Worm (Caenorhabditis elegans): Measurements from ENCODE around the gene C28D4.4.
"Not testable (repeated sequence)": the region's sequence is repeated elsewhere in the genome, so short reads cannot be mapped to it uniquely, and the experiment has no call there.

The C28D4.4 gene

ce11 chrIV:9748342-9748741, 3.5 kb upstream of the C28D4.4 start, which contains the start of gene C28D4.8:
Gene C28D4.8 (minus strand): TSS chrIV:9748442.
- TF ChIP-seq hmbx-1 (tag; optimal IDR thresholded peaks at IDR 0.05): no peak

DNA sequence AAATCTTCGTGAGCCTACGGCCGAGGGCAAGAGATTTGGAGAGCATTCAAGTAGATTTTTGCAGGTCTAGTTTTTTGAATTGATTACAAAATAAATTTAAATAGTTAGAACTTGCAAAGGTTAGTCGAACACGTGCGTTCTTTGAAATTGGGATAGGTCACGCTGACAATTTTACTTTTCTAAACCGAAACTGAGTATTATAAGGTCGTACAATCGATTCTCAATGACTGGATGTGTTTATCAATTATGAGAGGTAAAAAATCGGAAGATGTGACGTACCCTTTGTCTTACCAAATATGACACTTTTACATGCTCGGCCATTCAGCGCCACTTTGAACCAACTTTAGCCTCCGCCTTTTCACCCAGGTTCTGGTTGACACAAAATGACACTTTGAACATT, 2.0 kb upstream of the C28D4.4 start, which contains the start of gene C28D4.5:
Gene C28D4.5, minus strand, starts transcription at position 101 of the 400 bp plus-strand sequence.
- TF ChIP-seq hmg-4 (GFP tag; optimal IDR thresholded peaks at IDR 0.05) (no peak), ceh-36 (tag; optimal IDR thresholded peaks at IDR 0.05) (no peak), scrt-1 (GFP tag; IDR thresholded peaks at IDR 0.05) (no peak), F13C5.2 (tag; optimal IDR thresholded peaks at IDR 0.05) (no peak), B0310.2 (tag; optimal IDR thresholded peaks at IDR 0.05) (no peak), tbx-37 (GFP tag; conservative IDR thresholded peaks at IDR 0.05) (no peak)

DNA sequence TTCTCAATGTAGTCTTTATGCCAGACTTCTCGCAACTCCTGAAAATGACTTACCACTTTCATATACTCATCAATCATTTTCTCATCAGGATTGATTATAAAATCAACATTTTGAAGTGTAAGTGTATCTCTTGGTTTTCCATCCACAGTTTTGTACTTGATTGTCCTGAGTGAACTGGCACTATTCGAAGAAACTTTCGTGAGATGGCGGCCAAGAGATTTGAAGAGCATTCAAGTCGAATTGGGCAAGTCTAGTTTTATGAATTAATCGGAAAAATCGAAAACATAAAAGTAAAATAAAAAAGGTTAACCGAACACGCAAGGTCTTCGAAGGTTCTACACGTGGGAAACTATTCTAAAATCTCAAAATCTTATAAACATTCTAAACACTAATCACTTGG, 1.9 kb downstream of the C28D4.4 start, which contains the start of gene C28D4.7:
Gene C28D4.7, minus strand, starts transcription at position 265 of the 400 bp plus-strand sequence.
- TF ChIP-seq B0310.2 (tag; optimal IDR thresholded peaks at IDR 0.05) (no peak), flt-1 (GFP tag; IDR thresholded peaks at IDR 0.05) (no peak), aly-1 (tag; optimal IDR thresholded peaks at IDR 0.05) (no peak), hmg-4 (GFP tag; optimal IDR thresholded peaks at IDR 0.05) (no peak), ama-1 (optimal IDR thresholded peaks at IDR 0.05) (no peak), sea-1 (GFP tag; conservative IDR thresholded peaks at IDR 0.05) (no peak), F13C5.2 (tag; optimal IDR thresholded peaks at IDR 0.05) (no peak), ceh-13 (GFP tag; optimal IDR thresholded peaks at IDR 0.05) (no peak), scrt-1 (GFP tag; IDR thresholded peaks at IDR 0.05) (no peak), ceh-36 (tag; optimal IDR thresholded peaks at IDR 0.05) (no peak)

DNA sequence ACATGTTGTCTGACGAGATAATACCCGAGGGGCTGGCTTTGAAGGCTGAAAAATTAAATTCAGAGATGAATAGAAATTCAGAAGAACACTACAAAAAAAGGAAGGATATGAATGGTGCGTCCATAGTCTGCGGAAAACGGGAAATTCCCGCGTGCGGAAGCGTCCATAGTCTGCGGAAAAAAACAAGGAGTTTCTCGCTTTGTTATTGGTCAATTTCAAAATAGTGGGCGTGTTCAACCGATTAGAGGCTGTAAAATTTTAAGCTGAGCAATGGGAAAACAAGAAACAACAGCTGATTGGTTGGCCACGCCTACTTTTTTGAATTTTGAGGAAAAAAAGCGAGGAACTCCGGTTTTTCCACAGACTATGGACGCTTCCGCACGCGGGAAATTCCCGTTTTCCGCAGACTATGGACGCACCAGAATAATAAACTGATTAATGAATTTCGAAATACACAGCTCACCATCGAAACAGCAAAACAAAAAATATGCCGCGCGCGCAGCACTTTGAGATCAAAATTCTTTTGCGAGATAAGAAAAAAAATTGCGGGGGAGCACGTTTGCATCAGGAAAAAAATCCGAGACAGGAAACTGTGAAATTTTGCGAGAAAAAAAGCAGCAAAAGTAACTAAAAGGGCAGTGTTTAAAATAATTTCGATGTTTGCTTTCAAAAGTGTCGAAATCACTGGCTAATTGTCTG, 3.8 kb downstream of the C28D4.4 start, which contains the start of gene gln-6:
Gene gln-6, minus strand, starts transcription at position 51 of the 699 bp plus-strand sequence.
- not testable (repeated sequence) for TF ChIP-seq hnd-1 (tag; optimal IDR thresholded peaks at IDR 0.05); ets-7 (tag; optimal IDR thresholded peaks at IDR 0.05); flt-1 (GFP tag; IDR thresholded peaks at IDR 0.05)

DNA sequence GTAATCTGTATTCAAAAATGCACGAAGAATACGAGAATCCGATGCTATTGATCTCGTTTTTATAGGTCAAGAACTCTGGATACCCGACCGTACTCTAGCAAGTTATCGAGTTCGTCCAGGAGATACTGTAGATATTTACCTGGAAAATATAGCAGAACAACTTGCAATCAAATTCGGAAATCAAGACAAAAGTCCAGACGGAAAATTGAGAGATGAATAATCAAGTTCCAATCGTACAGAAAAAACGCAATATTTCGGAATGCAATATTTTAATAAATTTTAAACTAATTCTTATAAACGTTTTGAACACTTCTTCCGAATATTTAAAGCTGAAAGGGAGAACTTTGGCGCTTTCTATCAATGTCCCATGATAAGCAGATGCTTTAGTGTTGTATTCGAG, 5.8 kb downstream of the C28D4.4 start:
- no peak for TF ChIP-seq flt-1 (GFP tag; IDR thresholded peaks at IDR 0.05)
- TF ChIP-seq ets-7 (tag; optimal IDR thresholded peaks at IDR 0.05): no peak
- no peak for TF ChIP-seq B0310.2 (tag; optimal IDR thresholded peaks at IDR 0.05)
- TF ChIP-seq tbx-11 (GFP tag; IDR thresholded peaks at IDR 0.05): no peak
- TF ChIP-seq sea-1 (GFP tag; conservative IDR thresholded peaks at IDR 0.05): no peak
- TF ChIP-seq scrt-1 (GFP tag; IDR thresholded peaks at IDR 0.05): no peak

- TF ChIP-seq flt-1 (GFP tag; IDR thresholded peaks at IDR 0.05) (no peak), sea-1 (GFP tag; conservative IDR thresholded peaks at IDR 0.05) (no peak), scrt-1 (GFP tag; IDR thresholded peaks at IDR 0.05) (no peak), ceh-13 (GFP tag; optimal IDR thresholded peaks at IDR 0.05) (no peak), pes-1 (GFP tag; IDR thresholded peaks at IDR 0.05) (no peak), ceh-36 (tag; optimal IDR thresholded peaks at IDR 0.05) (no peak), hmbx-1 (tag; optimal IDR thresholded peaks at IDR 0.05) (no peak), ama-1 (optimal IDR thresholded peaks at IDR 0.05) (no peak), hmg-4 (GFP tag; optimal IDR thresholded peaks at IDR 0.05) (no peak), tra-4 (tag; optimal IDR thresholded peaks at IDR 0.05) (no peak), aly-1 (tag; optimal IDR thresholded peaks at IDR 0.05) (no peak), B0310.2 (tag; optimal IDR thresholded peaks at IDR 0.05) (no peak), tbx-37 (GFP tag; conservative IDR thresholded peaks at IDR 0.05) (no peak), F13C5.2 (tag; optimal IDR thresholded peaks at IDR 0.05) (no peak)
Measured at ce11 chrIV:9738194-9738593, 6.6 kb downstream of the C28D4.4 start, which contains the start of gene C28D4.10. Gene C28D4.10 (plus strand): TSS chrIV:9738494.

DNA sequence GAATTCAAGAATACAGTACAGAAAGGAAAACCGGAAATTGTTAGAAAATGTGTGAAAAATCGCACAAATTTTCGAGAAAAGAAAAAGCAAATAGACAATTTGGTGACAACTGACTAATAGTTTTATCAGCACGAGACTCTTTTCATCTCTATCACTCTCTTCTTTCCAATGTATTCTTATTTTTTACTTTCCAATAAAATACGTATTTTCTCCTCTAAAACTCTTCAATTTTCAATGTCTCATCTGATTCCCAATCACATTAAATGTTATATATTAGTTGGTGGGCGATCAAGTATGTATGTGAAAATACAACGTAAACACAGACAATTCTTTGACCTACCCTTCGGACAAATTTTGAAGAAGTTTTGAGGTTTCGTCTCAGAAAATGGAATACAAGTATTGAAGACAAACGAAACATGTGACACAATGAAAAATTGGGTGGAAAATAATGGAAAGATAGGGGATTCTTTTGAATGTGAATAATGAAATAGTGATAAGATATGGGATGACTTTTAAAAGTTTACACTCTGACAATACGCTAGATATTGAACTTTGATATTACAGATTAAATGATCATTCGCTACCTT, 7.5 kb downstream of the C28D4.4 start, which contains the start of gene cka-1:
Gene cka-1, minus strand, starts transcription at position 418 of the 587 bp plus-strand sequence.
- no peak for TF ChIP-seq F13C5.2 (tag; optimal IDR thresholded peaks at IDR 0.05)
- TF ChIP-seq ceh-13 (GFP tag; optimal IDR thresholded peaks at IDR 0.05): no peak
- no peak for TF ChIP-seq scrt-1 (GFP tag; IDR thresholded peaks at IDR 0.05)
- TF ChIP-seq aly-1 (tag; optimal IDR thresholded peaks at IDR 0.05): no peak
- TF ChIP-seq ets-7 (tag; optimal IDR thresholded peaks at IDR 0.05): no peak
- no peak for TF ChIP-seq B0310.2 (tag; optimal IDR thresholded peaks at IDR 0.05)
- TF ChIP-seq hmbx-1 (tag; optimal IDR thresholded peaks at IDR 0.05): no peak
- TF ChIP-seq tra-4 (tag; optimal IDR thresholded peaks at IDR 0.05): no peak
- no peak for TF ChIP-seq hnd-1 (tag; optimal IDR thresholded peaks at IDR 0.05)
- TF ChIP-seq ama-1 (optimal IDR thresholded peaks at IDR 0.05): no peak
- no peak for TF ChIP-seq tbx-11 (GFP tag; IDR thresholded peaks at IDR 0.05)
- no peak for TF ChIP-seq pes-1 (GFP tag; IDR thresholded peaks at IDR 0.05)
- TF ChIP-seq tbx-37 (GFP tag; conservative IDR thresholded peaks at IDR 0.05): no peak
- TF ChIP-seq sea-1 (GFP tag; conservative IDR thresholded peaks at IDR 0.05): no peak
- no peak for TF ChIP-seq hmg-4 (GFP tag; optimal IDR thresholded peaks at IDR 0.05)
- TF ChIP-seq ceh-36 (tag; optimal IDR thresholded peaks at IDR 0.05): no peak
- TF ChIP-seq flt-1 (GFP tag; IDR thresholded peaks at IDR 0.05): no peak

DNA sequence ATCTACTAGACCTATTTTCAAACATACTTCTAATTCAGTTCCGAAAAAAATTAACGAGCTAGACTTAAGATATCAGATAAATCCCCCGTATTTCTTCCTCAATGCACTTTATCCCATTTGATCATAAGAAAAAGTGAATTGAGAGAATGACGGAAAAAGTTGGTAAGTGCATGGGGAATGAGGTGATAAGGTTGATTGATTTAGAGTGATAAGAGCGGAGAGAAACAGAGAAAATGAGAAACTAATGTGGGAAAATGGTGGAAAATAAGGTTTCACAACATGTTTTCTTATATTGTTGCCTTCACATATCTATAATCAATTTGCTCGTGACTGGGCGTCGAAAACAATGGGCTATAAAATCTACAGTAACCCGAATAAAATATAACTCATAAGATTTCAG, 9.1 kb downstream of the C28D4.4 start:
- TF ChIP-seq ceh-13 (GFP tag; optimal IDR thresholded peaks at IDR 0.05) (no peak), aly-1 (tag; optimal IDR thresholded peaks at IDR 0.05) (no peak), hmbx-1 (tag; optimal IDR thresholded peaks at IDR 0.05) (no peak)
